Fruit fly (Drosophila melanogaster) whole organism, embryonic: Measurements from ENCODE around the gene kdn.
A peak's percentile ranks its signal among the peaks of the same experiment; 100 is the strongest.

Experiments
- Adf1 ChIP-seq: fragments of 200-800 bp; sonication (Bioruptor generic); IDR thresholded peaks from 2 replicates; pipeline ENCODE4 v1.3.6; 2022; ENCODE audit warnings: missing biosample characterization, missing genetic modification characterization
- Atf-2 ChIP-seq: fragments of 200-800 bp; sonication (Bioruptor generic); optimal IDR thresholded peaks from 2 replicates; lab custom pipeline; 2016; ENCODE audit warnings: missing biosample characterization, missing genetic modification characterization
- B-H2 ChIP-seq: fragments of 200-800 bp; sonication (Bioruptor generic); optimal IDR thresholded peaks from 2 replicates; lab custom pipeline; 2018; ENCODE audit warnings: missing biosample characterization, mild to moderate bottlenecking, missing genetic modification characterization
- Bdp1 ChIP-seq: fragments of 200-800 bp; sonication (Bioruptor generic); optimal IDR thresholded peaks from 3 replicates; lab custom pipeline; 2016; ENCODE audit warnings: missing biosample characterization, missing genetic modification characterization
- BtbVII ChIP-seq: fragments of 200-800 bp; sonication (Bioruptor generic); optimal IDR thresholded peaks from 3 replicates; lab custom pipeline; 2017; ENCODE audit warnings: missing biosample characterization, mild to moderate bottlenecking, missing genetic modification characterization
- CG11398 ChIP-seq: fragments of 200-800 bp; sonication (Bioruptor generic); optimal IDR thresholded peaks from 2 replicates; lab custom pipeline; 2016; ENCODE audit warnings: missing biosample characterization, missing genetic modification characterization
- CG1529 ChIP-seq: fragments of 200-800 bp; sonication (Bioruptor generic); optimal IDR thresholded peaks from 3 replicates; lab custom pipeline; 2018; ENCODE audit warnings: missing biosample characterization, missing genetic modification characterization
- CG15696 ChIP-seq: fragments of 200-800 bp; sonication (Bioruptor generic); optimal IDR thresholded peaks from 2 replicates; lab custom pipeline; 2019; ENCODE audit warnings: missing biosample characterization, mild to moderate bottlenecking, missing genetic modification characterization, moderate library complexity
- CG1647 ChIP-seq: fragments of 200-800 bp; sonication (Bioruptor generic); optimal IDR thresholded peaks from 3 replicates; lab custom pipeline; 2016; ENCODE audit warnings: missing biosample characterization, missing genetic modification characterization
- CG17385 ChIP-seq: fragments of 200-800 bp; sonication (Bioruptor generic); optimal IDR thresholded peaks from 3 replicates; lab custom pipeline; 2018; ENCODE audit warnings: missing biosample characterization, mild to moderate bottlenecking, missing genetic modification characterization
- CG17802 ChIP-seq: fragments of 200-800 bp; sonication (Bioruptor generic); optimal IDR thresholded peaks from 2 replicates; lab custom pipeline; 2018; ENCODE audit warnings: missing biosample characterization, mild to moderate bottlenecking, missing genetic modification characterization, moderate library complexity
- CG1792 ChIP-seq: fragments of 200-800 bp; sonication (Bioruptor generic); optimal IDR thresholded peaks from 2 replicates; lab custom pipeline; 2016; ENCODE audit warnings: missing biosample characterization, missing genetic modification characterization
- CG2120 ChIP-seq: fragments of 200-800 bp; sonication (Bioruptor generic); optimal IDR thresholded peaks from 3 replicates; lab custom pipeline; 2016; ENCODE audit warnings: missing biosample characterization, missing genetic modification characterization
- CG2199 ChIP-seq: fragments of 200-800 bp; sonication (Bioruptor generic); IDR thresholded peaks from 3 replicates; pipeline ENCODE4 v1.3.6; 2022; ENCODE audit warnings: missing biosample characterization, missing genetic modification characterization
- CG2889 ChIP-seq: fragments of 200-800 bp; sonication (Bioruptor generic); IDR thresholded peaks from 3 replicates; pipeline ENCODE4 v1.3.6; 2022; ENCODE audit warnings: missing biosample characterization, missing genetic modification characterization
- CG30020 ChIP-seq: fragments of 200-800 bp; optimal IDR thresholded peaks from 2 replicates; lab custom pipeline; 2019; ENCODE audit warnings: missing biosample characterization, mild to moderate bottlenecking, missing genetic modification characterization, moderate library complexity
- CG3065 ChIP-seq: fragments of 200-800 bp; sonication (Bioruptor generic); optimal IDR thresholded peaks from 2 replicates; lab custom pipeline; 2016; ENCODE audit warnings: missing biosample characterization, missing genetic modification characterization
- CG33557 ChIP-seq: fragments of 200-800 bp; sonication (Bioruptor generic); optimal IDR thresholded peaks from 2 replicates; lab custom pipeline; 2019; ENCODE audit warnings: missing biosample characterization, mild to moderate bottlenecking, missing genetic modification characterization, moderate library complexity
- CG34224 ChIP-seq: fragments of 200-800 bp; sonication (Bioruptor generic); IDR thresholded peaks from 3 replicates; pipeline ENCODE4 v1.3.6; 2022; ENCODE audit warnings: missing biosample characterization, missing genetic modification characterization; ENCODE audit not compliant: partially characterized antibody
- CG42726 ChIP-seq: fragments of 200-800 bp; sonication (Bioruptor generic); IDR thresholded peaks from 2 replicates; pipeline ENCODE4 v1.3.6; 2022; ENCODE audit warnings: missing biosample characterization, missing genetic modification characterization; ENCODE audit not compliant: partially characterized antibody
- CG6254 ChIP-seq: fragments of 200-800 bp; sonication (Bioruptor generic); optimal IDR thresholded peaks from 3 replicates; lab custom pipeline; 2017; ENCODE audit warnings: mild to moderate bottlenecking, missing biosample characterization, missing genetic modification reagents, missing genetic modification characterization
- CG6683 ChIP-seq: fragments of 200-800 bp; sonication (Bioruptor generic); optimal IDR thresholded peaks from 2 replicates; lab custom pipeline; 2017; ENCODE audit warnings: missing biosample characterization, mild to moderate bottlenecking, missing genetic modification characterization, missing genetic modification reagents
- CG6854 ChIP-seq: fragments of 200-800 bp; sonication (Bioruptor generic); optimal IDR thresholded peaks from 3 replicates; lab custom pipeline; 2017; ENCODE audit warnings: missing biosample characterization, mild to moderate bottlenecking, missing genetic modification characterization
- CG7745 ChIP-seq: fragments of 200-800 bp; sonication (Bioruptor generic); optimal IDR thresholded peaks from 2 replicates; lab custom pipeline; 2018; ENCODE audit warnings: missing biosample characterization, mild to moderate bottlenecking, missing genetic modification characterization, moderate library complexity
- CG8765 ChIP-seq: fragments of 200-800 bp; sonication (Bioruptor generic); IDR thresholded peaks from 2 replicates; pipeline ENCODE4 v1.3.6; 2022; ENCODE audit warnings: missing biosample characterization, missing genetic modification characterization
- H15 ChIP-seq: fragments of 200-800 bp; sonication (Bioruptor generic); IDR thresholded peaks from 3 replicates; pipeline ENCODE4 v1.3.6; 2022; ENCODE audit warnings: missing biosample characterization, missing genetic modification characterization
- Hand ChIP-seq: fragments of 200-800 bp; sonication (Bioruptor generic); optimal IDR thresholded peaks from 2 replicates; lab custom pipeline; 2017; ENCODE audit warnings: mild to moderate bottlenecking, missing biosample characterization, missing genetic modification reagents, missing genetic modification characterization
- Hey ChIP-seq: fragments of 200-800 bp; sonication (Bioruptor generic); optimal IDR thresholded peaks from 3 replicates; lab custom pipeline; 2018; ENCODE audit warnings: missing biosample characterization, mild to moderate bottlenecking, missing genetic modification characterization
- Lim3 ChIP-seq: fragments of 200-800 bp; sonication (Bioruptor generic); IDR thresholded peaks from 2 replicates; pipeline ENCODE4 v1.3.6; 2022; ENCODE audit warnings: missing biosample characterization, missing genetic modification characterization
- Stat92E ChIP-seq, 3 experiments: fragments of >200 bp in 2 of 3; fragments of 200-800 bp in 1 of 3; sonication (Bioruptor generic) in 1 of 3; optimal IDR thresholded peaks; 2 replicates each; lab custom pipeline; 2017 to 2019; ENCODE audit warnings: missing biosample characterization in 3 of 3, missing genetic modification characterization in 3 of 3, mild to moderate bottlenecking in 1 of 3, moderate library complexity in 1 of 3
- Xrp1 ChIP-seq: fragments of 200-800 bp; sonication (Bioruptor generic); IDR thresholded peaks from 2 replicates; pipeline ENCODE4 v1.3.6; 2022; ENCODE audit warnings: missing biosample characterization, missing genetic modification characterization
- ab ChIP-seq: fragments of 200-800 bp; sonication (Bioruptor generic); optimal IDR thresholded peaks from 2 replicates; lab custom pipeline; 2016; ENCODE audit warnings: missing biosample characterization, missing genetic modification characterization
- amos ChIP-seq: fragments of 200-800 bp; sonication (Bioruptor generic); IDR thresholded peaks from 2 replicates; pipeline ENCODE4 v1.3.6; 2022; ENCODE audit warnings: missing biosample characterization, missing genetic modification characterization; ENCODE audit not compliant: partially characterized antibody
- dimm ChIP-seq: fragments of 200-800 bp; sonication (Bioruptor generic); IDR thresholded peaks from 2 replicates; pipeline ENCODE4 v1.3.6; 2022; ENCODE audit warnings: missing biosample characterization, missing genetic modification characterization
- exex ChIP-seq: fragments of 200-800 bp; sonication (Bioruptor generic); optimal IDR thresholded peaks from 4 replicates; lab custom pipeline; 2018; ENCODE audit warnings: missing biosample characterization, mild to moderate bottlenecking, missing genetic modification characterization, moderate library complexity
- fd102C ChIP-seq: fragments of 200-800 bp; sonication (Bioruptor generic); optimal IDR thresholded peaks from 2 replicates; lab custom pipeline; 2018; ENCODE audit warnings: missing biosample characterization, mild to moderate bottlenecking, missing genetic modification characterization, moderate library complexity
- ftz-f1 ChIP-seq: fragments of 200-800 bp; sonication (Bioruptor generic); optimal IDR thresholded peaks from 2 replicates; lab custom pipeline; 2016; ENCODE audit warnings: missing biosample characterization, missing genetic modification characterization
- gfzf ChIP-seq: fragments of 200-800 bp; sonication (Bioruptor generic); optimal IDR thresholded peaks from 2 replicates; lab custom pipeline; 2016; ENCODE audit warnings: missing biosample characterization, mild to moderate bottlenecking, missing genetic modification characterization, moderate library complexity
- gt ChIP-seq: fragments of 200-800 bp; sonication (Bioruptor generic); IDR thresholded peaks from 2 replicates; pipeline ENCODE4 v1.3.6; 2022; ENCODE audit warnings: missing biosample characterization, missing genetic modification characterization
- her ChIP-seq: fragments of 200-800 bp; sonication (Bioruptor generic); optimal IDR thresholded peaks from 2 replicates; lab custom pipeline; 2016; ENCODE audit warnings: missing biosample characterization, missing genetic modification characterization
- kni ChIP-seq: fragments of 200-800 bp; sonication (Bioruptor generic); optimal IDR thresholded peaks from 3 replicates; lab custom pipeline; 2017; ENCODE audit warnings: mild to moderate bottlenecking, missing biosample characterization, missing genetic modification reagents, missing genetic modification characterization
- lab ChIP-seq: fragments of 200-800 bp; sonication (Bioruptor generic); optimal IDR thresholded peaks from 3 replicates; lab custom pipeline; 2017; ENCODE audit warnings: missing biosample characterization, missing genetic modification characterization, mild to moderate bottlenecking, moderate library complexity, missing genetic modification reagents
- pfk ChIP-seq: fragments of 200-800 bp; sonication (Bioruptor generic); optimal IDR thresholded peaks from 2 replicates; lab custom pipeline; 2018; ENCODE audit warnings: missing biosample characterization, mild to moderate bottlenecking, missing genetic modification characterization, moderate library complexity
- sens ChIP-seq: fragments of 200-800 bp; sonication (Bioruptor generic); peaks from one replicate; lab custom pipeline; 2016; ENCODE audit warnings: missing biosample characterization, missing genetic modification characterization
- seq ChIP-seq: fragments of 200-800 bp; sonication (Bioruptor generic); IDR thresholded peaks from 2 replicates; pipeline ENCODE4 v1.3.6; 2022; ENCODE audit warnings: missing biosample characterization, missing genetic modification characterization
- sug ChIP-seq: fragments of 200-800 bp; optimal IDR thresholded peaks from 2 replicates; lab custom pipeline; 2019; ENCODE audit warnings: missing biosample characterization, mild to moderate bottlenecking, missing genetic modification characterization, moderate library complexity
- tap ChIP-seq: fragments of 200-800 bp; optimal IDR thresholded peaks from 3 replicates; lab custom pipeline; 2019; ENCODE audit warnings: missing biosample characterization, mild to moderate bottlenecking, missing genetic modification characterization, moderate library complexity
- tgo ChIP-seq: fragments of 200-800 bp; sonication (Bioruptor generic); IDR thresholded peaks from 3 replicates; pipeline ENCODE4 v1.3.6; 2022; ENCODE audit warnings: missing biosample characterization, missing genetic modification characterization
- tup ChIP-seq: fragments of 200-800 bp; sonication (Bioruptor generic); optimal IDR thresholded peaks from 2 replicates; lab custom pipeline; 2016; ENCODE audit warnings: missing biosample characterization, mild to moderate bottlenecking, missing genetic modification characterization, moderate library complexity
- yki ChIP-seq: fragments of >200 bp; optimal IDR thresholded peaks from 3 replicates; lab custom pipeline; 2018

Gene kdn

dm6 chrX:6316858-6317474 is 33.5 kb upstream of the kdn start (continued):
- no peak for TF ChIP-seq fd102C (GFP tag; lab: Kevin White, UChicago)
- TF ChIP-seq pfk (GFP tag; lab: Kevin White, UChicago) = no peak
- peak; percentile 57 for TF ChIP-seq CG6683 (GFP tag; lab: Kevin White, UChicago)
- TF ChIP-seq CG6854 = peak; percentile 63
- no peak for TF ChIP-seq yki
- TF ChIP-seq CG3065 = no peak
- TF ChIP-seq Stat92E (GFP tag; optimal IDR thresholded peaks at IDR 0.05; lab: Kevin White, UChicago) = no peak
- no peak for TF ChIP-seq Hey (tag; lab: Kevin White, UChicago)
- no peak for TF ChIP-seq Atf-2
- TF ChIP-seq Adf1 (GFP tag; lab: Robert Waterston, UW) = peak; percentile 18; the same call in 1 of the 2 replicates
- peak; percentile 70 for TF ChIP-seq Xrp1
- peak; percentile 79 for TF ChIP-seq sens (GFP tag; lab: Kevin White, UChicago)
- peak; percentile 18 for TF ChIP-seq exex (tag; lab: Kevin White, UChicago)
- peak; percentile 61; the same call in 2 of the 3 replicates for TF ChIP-seq H15
- TF ChIP-seq CG2889 (GFP tag; lab: Robert Waterston, UW) = peak; percentile 58; the same call in 1 of the 3 replicates
- TF ChIP-seq CG30020 (tag; lab: Kevin White, UChicago) = no peak
- no peak for TF ChIP-seq CG6254 (GFP tag; lab: Kevin White, UChicago)
- TF ChIP-seq CG7745 (tag; lab: Kevin White, UChicago) = no peak
- no peak for TF ChIP-seq ftz-f1 (GFP tag; lab: Kevin White, UChicago)
- peak; percentile 83 for TF ChIP-seq CG2120
- TF ChIP-seq ab (GFP tag; lab: Kevin White, UChicago) = peak; percentile 10
- no peak for TF ChIP-seq CG1647 (GFP tag; lab: Kevin White, UChicago)
- peak; percentile 21 for TF ChIP-seq her (GFP tag; lab: Kevin White, UChicago)
- TF ChIP-seq CG42726 (GFP tag; lab: Robert Waterston, UW) = no peak
- no peak for TF ChIP-seq sug (tag; lab: Kevin White, UChicago)
- TF ChIP-seq CG2199 = no peak
- no peak for TF ChIP-seq CG34224 (GFP tag; lab: Robert Waterston, UW)
- TF ChIP-seq Lim3 (GFP tag; lab: Robert Waterston, UW) = no peak
- no peak for TF ChIP-seq CG15696 (tag; lab: Kevin White, UChicago)
- no peak for TF ChIP-seq amos (GFP tag; lab: Robert Waterston, UW)
- TF ChIP-seq tgo (GFP tag; lab: Robert Waterston, UW) = peak; percentile 65
- TF ChIP-seq kni (GFP tag; lab: Kevin White, UChicago) = no peak
- TF ChIP-seq Bdp1 (GFP tag; lab: Kevin White, UChicago) = no peak
- no peak for TF ChIP-seq CG17802
- no peak for TF ChIP-seq gfzf (GFP tag; lab: Kevin White, UChicago)
- TF ChIP-seq CG17385 (GFP tag; lab: Kevin White, UChicago) = peak; percentile 67
- TF ChIP-seq dimm (GFP tag; lab: Robert Waterston, UW) = 0 out of 2 replicates have a peak, but pooled peaks have one; percentile 29
- peak; percentile 86 for TF ChIP-seq lab (GFP tag; lab: Kevin White, UChicago)
- TF ChIP-seq CG1529 = peak; percentile 0
- peak; percentile 33 for TF ChIP-seq B-H2
- TF ChIP-seq tap = peak; percentile 53
- TF ChIP-seq BtbVII = peak; percentile 51
- TF ChIP-seq CG1792 (GFP tag; lab: Kevin White, UChicago) = no peak
- no peak for TF ChIP-seq CG8765 (GFP tag; lab: Robert Waterston, UW)
- TF ChIP-seq tup (GFP tag; lab: Kevin White, UChicago) = no peak
- TF ChIP-seq CG33557 (GFP tag; lab: Kevin White, UChicago) = no peak
- TF ChIP-seq CG11398 (GFP tag; lab: Kevin White, UChicago) = no peak
- TF ChIP-seq Hand (GFP tag; lab: Kevin White, UChicago) = peak; percentile 79
- TF ChIP-seq seq (GFP tag; lab: Robert Waterston, UW) = peak; percentile 69
- 0 out of 2 replicates have a peak, but pooled peaks have one; percentile 24 for TF ChIP-seq gt (GFP tag; lab: Robert Waterston, UW)
